Fruit fly (Drosophila melanogaster): ENCODE data around the gene mRpL9.
A peak's percentile ranks its signal among the peaks of the same experiment; 100 is the strongest.

The mRpL9 gene

DNA sequence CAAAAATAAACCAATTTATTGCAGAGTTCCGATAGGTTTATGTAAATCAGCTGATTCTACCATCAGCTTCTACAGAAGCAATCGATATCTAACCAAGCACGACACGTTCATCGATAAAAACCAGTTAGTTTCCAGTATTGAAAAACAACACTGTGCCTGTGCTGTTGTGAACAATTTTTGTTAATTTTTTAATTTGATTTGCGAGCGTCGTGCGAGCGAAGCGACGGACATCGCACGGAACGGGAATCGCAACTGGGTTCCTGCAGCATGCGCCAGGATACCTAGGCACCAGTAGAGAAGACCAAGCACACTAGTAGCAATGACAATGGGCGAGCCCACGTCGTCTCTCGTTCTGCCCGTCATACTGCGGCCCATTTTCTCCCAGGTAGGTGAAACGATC is 41.3 kb downstream of the mRpL9 start, which contains the start of the genes Ccm3 and CG6136 (continued):
- TF ChIP-seq CG7357 (GFP tag; IDR thresholded peaks at IDR 0.05) (no peak), B-H2 (GFP tag; optimal IDR thresholded peaks at IDR 0.05) (peak; percentile 68), BtbVII (GFP tag; optimal IDR thresholded peaks at IDR 0.05) (no peak), bab2 (GFP tag; optimal IDR thresholded peaks at IDR 0.05) (peak; percentile 34), sim (GFP tag; IDR thresholded peaks at IDR 0.05) (no peak), Sry-δ (GFP tag; optimal IDR thresholded peaks at IDR 0.05) (peak; percentile 80), pnt (GFP tag; optimal IDR thresholded peaks at IDR 0.05) (no peak), Ets65A (GFP tag) (peak; percentile 94), CG10431 (GFP tag; optimal IDR thresholded peaks at IDR 0.05) (no peak), sisA (GFP tag; IDR thresholded peaks at IDR 0.05) (0 out of 2 replicates have a peak, but pooled peaks have one; percentile 12), CG17186 (GFP tag; optimal IDR thresholded peaks at IDR 0.05) (peak; percentile 52), schlank (tag; optimal IDR thresholded peaks at IDR 0.05) (no peak), sna (GFP tag; IDR thresholded peaks at IDR 0.05; ENCODE audit: partially characterized antibody) (peak; percentile 85), dm (GFP tag; optimal IDR thresholded peaks at IDR 0.05) (peak; percentile 2), caup (GFP tag; optimal IDR thresholded peaks at IDR 0.05; ENCODE audit: severe bottlenecking) (peak; percentile 69), Dip3 (GFP tag; optimal IDR thresholded peaks at IDR 0.05) (peak; percentile 36), ATbp (GFP tag; optimal IDR thresholded peaks at IDR 0.05) (no peak), CG7963 (GFP tag; IDR thresholded peaks at IDR 0.05; ENCODE audit: partially characterized antibody) (peak; percentile 83), en (GFP tag; optimal IDR thresholded peaks at IDR 0.05) (no peak), ftz-f1 (GFP tag; optimal IDR thresholded peaks at IDR 0.05) (no peak), CG3847 (GFP tag; IDR thresholded peaks at IDR 0.05) (peak; percentile 65), CG11560 (tag; IDR thresholded peaks at IDR 0.05) (no peak), NfI (GFP tag; optimal IDR thresholded peaks at IDR 0.05) (peak; percentile 67), klu (GFP tag; IDR thresholded peaks at IDR 0.05) (no peak), HLH4C (GFP tag; IDR thresholded peaks at IDR 0.05; ENCODE audit: partially characterized antibody) (peak; percentile 91), dimm (GFP tag; IDR thresholded peaks at IDR 0.05) (no peak), mld (GFP tag; IDR thresholded peaks at IDR 0.05; ENCODE audit: partially characterized antibody) (peak; percentile 87), CG15073 (GFP tag; optimal IDR thresholded peaks at IDR 0.05) (no peak), ind (GFP tag; optimal IDR thresholded peaks at IDR 0.05) (peak; percentile 19), CG8388 (GFP tag; optimal IDR thresholded peaks at IDR 0.05) (no peak), CG12769 (tag; optimal IDR thresholded peaks at IDR 0.05) (no peak), CG4282 (GFP tag; optimal IDR thresholded peaks at IDR 0.05) (peak; percentile 46), Atf3 (GFP tag; optimal IDR thresholded peaks at IDR 0.05) (no peak), Opbp (GFP tag; IDR thresholded peaks at IDR 0.05; ENCODE audit: partially characterized antibody) (peak; percentile 93), CG9727 (GFP tag; optimal IDR thresholded peaks at IDR 0.05) (peak; percentile 25), so (GFP tag; IDR thresholded peaks at IDR 0.05) (no peak), nom (GFP tag; optimal IDR thresholded peaks at IDR 0.05) (peak; percentile 1), Lhr (GFP tag; optimal IDR thresholded peaks at IDR 0.05) (no peak), MTF-1 (GFP tag; optimal IDR thresholded peaks at IDR 0.05; ENCODE audit: borderline replicate concordance) (peak; percentile 14), fd102C (GFP tag; optimal IDR thresholded peaks at IDR 0.05) (no peak), ssp (GFP tag; IDR thresholded peaks at IDR 0.05) (no peak), CG13123 (GFP tag; optimal IDR thresholded peaks at IDR 0.05) (no peak), CG2129 (GFP tag; IDR thresholded peaks at IDR 0.05; ENCODE audit: partially characterized antibody) (peak; percentile 77), CG2116 (GFP tag; optimal IDR thresholded peaks at IDR 0.05) (peak; percentile 90), CG2678 (tag; optimal IDR thresholded peaks at IDR 0.05) (no peak), Hr78 (GFP tag; optimal IDR thresholded peaks at IDR 0.05) (no peak), CrebB (tag; optimal IDR thresholded peaks at IDR 0.05) (peak; percentile 21), pan (optimal IDR thresholded peaks at IDR 0.05) (no peak), pan (GFP tag; optimal IDR thresholded peaks at IDR 0.05 in 1 of 2, IDR thresholded peaks at IDR 0.05 in 1 of 2) (no peak), CG16813 (GFP tag; IDR thresholded peaks at IDR 0.05; ENCODE audit: partially characterized antibody) (peak; percentile 88), z (GFP tag; IDR thresholded peaks at IDR 0.05) (no peak)
